Worm (Caenorhabditis elegans): ENCODE data around the gene sdc-1.

sdc-1 gene

ce11 chrX:16328328-16328727 lies 52.8 kb downstream of the sdc-1 start, which contains the start of gene C11G6.2:
Gene C11G6.2 (plus strand): TSS chrX:16328628.
- TF ChIP-seq cog-1 (tag; optimal IDR thresholded peaks at IDR 0.05): no peak
- TF ChIP-seq ztf-23 (GFP tag; IDR thresholded peaks at IDR 0.05): no peak
- no peak for TF ChIP-seq T22C8.4 (GFP tag; IDR thresholded peaks at IDR 0.05)
- no peak for TF ChIP-seq med-1 (GFP tag; optimal IDR thresholded peaks at IDR 0.05; ENCODE audit: insufficient read depth)
- TF ChIP-seq ztf-29 (GFP tag; IDR thresholded peaks at IDR 0.05): no peak
- TF ChIP-seq klf-2 (GFP tag; conservative IDR thresholded peaks at IDR 0.05): no peak
- TF ChIP-seq ref-1 (GFP tag; conservative IDR thresholded peaks at IDR 0.05): no peak
- TF ChIP-seq tab-1 (GFP tag; IDR thresholded peaks at IDR 0.05): no peak
- no peak for TF ChIP-seq flt-1 (GFP tag; IDR thresholded peaks at IDR 0.05)

ce11 chrX:16331425-16331824 lies 55.9 kb downstream of the sdc-1 start:
- TF ChIP-seq cog-1 (tag; optimal IDR thresholded peaks at IDR 0.05): no peak
- no peak for TF ChIP-seq tab-1 (GFP tag; IDR thresholded peaks at IDR 0.05)
- no peak for TF ChIP-seq ztf-29 (GFP tag; IDR thresholded peaks at IDR 0.05)
- TF ChIP-seq klf-2 (GFP tag; conservative IDR thresholded peaks at IDR 0.05): no peak
- 0 out of 2 replicates have a peak, but pooled peaks have one; percentile 20 for TF ChIP-seq ztf-23 (GFP tag; IDR thresholded peaks at IDR 0.05)

DNA sequence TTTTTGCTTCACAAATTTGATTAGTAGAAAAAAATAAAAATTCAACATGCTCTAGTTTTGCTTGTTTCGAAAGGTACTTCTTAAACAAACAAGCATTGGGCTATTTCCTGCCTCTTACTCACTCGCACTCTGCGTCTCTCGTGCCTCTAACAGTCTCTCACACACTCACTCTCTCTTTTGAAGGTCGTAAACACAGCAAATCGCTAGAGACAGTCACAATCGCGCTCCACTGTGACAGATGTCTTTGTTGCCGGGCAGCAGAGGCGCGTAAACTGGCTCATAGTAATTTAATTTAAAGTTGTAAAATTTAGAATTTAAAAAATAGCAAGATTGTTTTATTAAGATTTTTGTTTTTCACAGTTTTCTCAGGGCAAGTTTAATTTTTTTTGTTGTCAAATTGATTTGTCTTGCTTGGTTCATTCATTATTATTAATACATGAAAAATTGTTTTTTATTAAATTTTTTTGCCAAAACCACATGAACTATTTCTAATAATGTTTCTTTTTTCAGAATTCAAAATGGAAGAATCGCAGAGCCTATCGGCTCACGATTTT lies 56.4 kb downstream of the sdc-1 start, which contains the start of gene taf-3:
taf-3 (plus strand) TSS at position 504 of the 554 bp plus-strand sequence.
- TF ChIP-seq cog-1 (tag; optimal IDR thresholded peaks at IDR 0.05) (no peak), T22C8.4 (GFP tag; IDR thresholded peaks at IDR 0.05) (no peak), ztf-29 (GFP tag; IDR thresholded peaks at IDR 0.05) (no peak), klf-2 (GFP tag; conservative IDR thresholded peaks at IDR 0.05) (no peak), ref-1 (GFP tag; conservative IDR thresholded peaks at IDR 0.05) (no peak), med-1 (GFP tag; optimal IDR thresholded peaks at IDR 0.05; ENCODE audit: insufficient read depth) (no peak), ztf-23 (GFP tag; IDR thresholded peaks at IDR 0.05) (no peak), flt-1 (GFP tag; IDR thresholded peaks at IDR 0.05) (no peak), tab-1 (GFP tag; IDR thresholded peaks at IDR 0.05) (no peak)

Measured in whole organism, midembryonic.